Fruit fly (Drosophila melanogaster) whole organism, embryonic: ENCODE measurements around the gene CG2124.

Experiments used
- Bteb2 ChIP-seq: fragments of 200-800 bp; sonication (Bioruptor generic); optimal IDR thresholded peaks from 2 replicates; lab custom pipeline; 2016; ENCODE audit warnings: missing biosample characterization, missing genetic modification characterization
- CG10267 ChIP-seq: fragments of 200-800 bp; sonication (Bioruptor generic); optimal IDR thresholded peaks from 2 replicates; lab custom pipeline; 2018; ENCODE audit warnings: missing biosample characterization, mild to moderate bottlenecking, missing genetic modification characterization, moderate library complexity
- CG11560 ChIP-seq: fragments of 200-800 bp; sonication (Bioruptor generic); IDR thresholded peaks from 3 replicates; pipeline ENCODE4 v1.3.6; 2022; ENCODE audit warnings: missing biosample characterization, missing genetic modification characterization
- CG11696 ChIP-seq: fragments of 200-800 bp; sonication (Bioruptor generic); IDR thresholded peaks from 2 replicates; pipeline ENCODE4 v1.3.6; 2022; ENCODE audit warnings: missing biosample characterization, missing genetic modification characterization
- CG12071 ChIP-seq: fragments of 200-800 bp; sonication (Bioruptor generic); optimal IDR thresholded peaks from 3 replicates; lab custom pipeline; 2018; ENCODE audit warnings: missing biosample characterization, mild to moderate bottlenecking, missing genetic modification characterization
- CG13624 ChIP-seq: fragments of 200-800 bp; sonication (Bioruptor generic); optimal IDR thresholded peaks from 2 replicates; lab custom pipeline; 2016; ENCODE audit warnings: missing biosample characterization, missing genetic modification characterization
- CG13775 ChIP-seq: fragments of 200-800 bp; sonication (Bioruptor generic); optimal IDR thresholded peaks from 3 replicates; lab custom pipeline; 2017; ENCODE audit warnings: missing biosample characterization, mild to moderate bottlenecking, missing genetic modification characterization
- CG14050 ChIP-seq: fragments of 200-800 bp; sonication (Bioruptor generic); IDR thresholded peaks from 3 replicates; pipeline ENCODE4 v1.3.6; 2022; ENCODE audit warnings: missing biosample characterization, missing genetic modification characterization
- CG15601 ChIP-seq: fragments of 200-800 bp; sonication (Bioruptor generic); optimal IDR thresholded peaks from 3 replicates; lab custom pipeline; 2019; ENCODE audit warnings: missing biosample characterization, mild to moderate bottlenecking, missing genetic modification characterization, moderate library complexity
- CG1602 ChIP-seq: fragments of 200-800 bp; sonication (Bioruptor generic); optimal IDR thresholded peaks from 3 replicates; lab custom pipeline; 2016; ENCODE audit warnings: missing biosample characterization, missing genetic modification characterization
- CG18764 ChIP-seq: fragments of 200-800 bp; sonication (Bioruptor generic); optimal IDR thresholded peaks from 3 replicates; lab custom pipeline; 2016; ENCODE audit warnings: missing biosample characterization, missing genetic modification characterization
- CG30020 ChIP-seq: fragments of 200-800 bp; optimal IDR thresholded peaks from 2 replicates; lab custom pipeline; 2019; ENCODE audit warnings: missing biosample characterization, mild to moderate bottlenecking, missing genetic modification characterization, moderate library complexity
- CG32772 ChIP-seq: fragments of 200-800 bp; sonication (Bioruptor generic); IDR thresholded peaks from 2 replicates; pipeline ENCODE4 v1.3.6; 2022; ENCODE audit warnings: missing biosample characterization, missing genetic modification characterization
- CG33557 ChIP-seq: fragments of 200-800 bp; sonication (Bioruptor generic); optimal IDR thresholded peaks from 2 replicates; lab custom pipeline; 2019; ENCODE audit warnings: missing biosample characterization, mild to moderate bottlenecking, missing genetic modification characterization, moderate library complexity
- CG34422 ChIP-seq: fragments of 200-800 bp; sonication (Bioruptor generic); IDR thresholded peaks from 3 replicates; pipeline ENCODE4 v1.3.6; 2022; ENCODE audit warnings: missing biosample characterization, missing genetic modification characterization
- CG4854 ChIP-seq: fragments of 200-800 bp; sonication (Bioruptor generic); optimal IDR thresholded peaks from 2 replicates; lab custom pipeline; 2016; ENCODE audit warnings: missing biosample characterization, missing genetic modification characterization, inconsistent platforms
- CG5953 ChIP-seq: fragments of 200-800 bp; sonication (Bioruptor generic); IDR thresholded peaks from 2 replicates; pipeline ENCODE4 v1.3.6; 2022; ENCODE audit warnings: missing biosample characterization, missing genetic modification characterization
- CG6689 ChIP-seq: fragments of 200-800 bp; sonication (Bioruptor generic); IDR thresholded peaks from 2 replicates; pipeline ENCODE4 v1.3.6; 2022; ENCODE audit warnings: missing biosample characterization, missing genetic modification characterization
- CG7786 ChIP-seq: fragments of 200-800 bp; sonication (Bioruptor generic); optimal IDR thresholded peaks from 2 replicates; lab custom pipeline; 2016; ENCODE audit warnings: missing biosample characterization, missing genetic modification characterization
- CG7987 ChIP-seq: fragments of 200-800 bp; sonication (Bioruptor generic); optimal IDR thresholded peaks from 2 replicates; lab custom pipeline; 2018; ENCODE audit warnings: missing biosample characterization, mild to moderate bottlenecking, missing genetic modification characterization, moderate library complexity
- CG8281 ChIP-seq: fragments of 200-800 bp; sonication (Bioruptor generic); optimal IDR thresholded peaks from 2 replicates; lab custom pipeline; 2018; ENCODE audit warnings: missing biosample characterization, mild to moderate bottlenecking, missing genetic modification characterization, moderate library complexity
- CG8290 ChIP-seq, 3 experiments: fragments of 200-800 bp; sonication (Bioruptor generic); optimal IDR thresholded peaks; 2 replicates each; lab custom pipeline; 2016 to 2019; ENCODE audit warnings: missing biosample characterization in 3 of 3, missing genetic modification characterization in 3 of 3, mild to moderate bottlenecking in 2 of 3, moderate library complexity in 1 of 3
- CG8944 ChIP-seq: fragments of 200-800 bp; sonication (Bioruptor generic); optimal IDR thresholded peaks from 3 replicates; lab custom pipeline; 2016; ENCODE audit warnings: missing biosample characterization, missing genetic modification characterization
- Hr51 ChIP-seq, 2 experiments: fragments of 200-800 bp; sonication (Bioruptor generic); optimal IDR thresholded peaks; 2 replicates in 1 of 2; 3 replicates in 1 of 2; lab custom pipeline; 2016 to 2018; ENCODE audit warnings: missing biosample characterization in 2 of 2, missing genetic modification characterization in 2 of 2, mild to moderate bottlenecking in 1 of 2, moderate library complexity in 1 of 2
- Hsf ChIP-seq: fragments of 200-800 bp; sonication (Bioruptor generic); optimal IDR thresholded peaks from 3 replicates; lab custom pipeline; 2016; ENCODE audit warnings: missing biosample characterization, missing genetic modification characterization
- Lim3 ChIP-seq: fragments of 200-800 bp; sonication (Bioruptor generic); IDR thresholded peaks from 2 replicates; pipeline ENCODE4 v1.3.6; 2022; ENCODE audit warnings: missing biosample characterization, missing genetic modification characterization
- Oli ChIP-seq: fragments of 200-800 bp; sonication (Bioruptor generic); optimal IDR thresholded peaks from 2 replicates; lab custom pipeline; 2018; ENCODE audit warnings: missing biosample characterization, mild to moderate bottlenecking, missing genetic modification characterization, moderate library complexity
- Rfx ChIP-seq: fragments of 200-800 bp; sonication (Bioruptor generic); IDR thresholded peaks from 2 replicates; pipeline ENCODE4 v1.3.6; 2022; ENCODE audit warnings: missing biosample characterization, missing genetic modification characterization
- Xrp1 ChIP-seq: fragments of 200-800 bp; sonication (Bioruptor generic); IDR thresholded peaks from 2 replicates; pipeline ENCODE4 v1.3.6; 2022; ENCODE audit warnings: missing biosample characterization, missing genetic modification characterization
- al ChIP-seq: fragments of 200-800 bp; sonication (Bioruptor generic); IDR thresholded peaks from 2 replicates; pipeline ENCODE4 v1.3.6; 2022; ENCODE audit warnings: missing biosample characterization, missing genetic modification characterization
- aop ChIP-seq: fragments of 200-800 bp; sonication (Bioruptor generic); IDR thresholded peaks from 2 replicates; pipeline ENCODE4 v1.3.6; 2022; ENCODE audit warnings: missing biosample characterization, missing genetic modification characterization
- ara ChIP-seq: fragments of 200-800 bp; sonication (Bioruptor generic); IDR thresholded peaks from 2 replicates; pipeline ENCODE4 v1.3.6; 2022; ENCODE audit warnings: missing biosample characterization, missing genetic modification characterization
- az2 ChIP-seq: fragments of 200-800 bp; sonication (Bioruptor generic); optimal IDR thresholded peaks from 3 replicates; lab custom pipeline; 2016; ENCODE audit warnings: missing biosample characterization, missing genetic modification characterization
- bbx ChIP-seq: fragments of 200-800 bp; sonication (Bioruptor generic); IDR thresholded peaks from 2 replicates; pipeline ENCODE4 v1.3.6; 2022; ENCODE audit warnings: missing biosample characterization, missing genetic modification characterization; ENCODE audit not compliant: partially characterized antibody
- croc ChIP-seq: fragments of 200-800 bp; sonication (Bioruptor generic); conservative IDR thresholded peaks from 3 replicates; pipeline ENCODE4 v1.3.6; 2022; ENCODE audit warnings: missing biosample characterization, missing genetic modification characterization
- dati ChIP-seq: fragments of 200-800 bp; sonication (Bioruptor generic); IDR thresholded peaks from 2 replicates; pipeline ENCODE4 v1.3.6; 2022; ENCODE audit warnings: missing biosample characterization, missing genetic modification characterization
- disco-r ChIP-seq: fragments of 200-800 bp; sonication (Bioruptor generic); optimal IDR thresholded peaks from 2 replicates; lab custom pipeline; 2016; ENCODE audit warnings: missing biosample characterization, missing genetic modification characterization
- gcm ChIP-seq: fragments of 200-800 bp; sonication (Bioruptor generic); optimal IDR thresholded peaks from 2 replicates; lab custom pipeline; 2019; ENCODE audit warnings: missing biosample characterization, mild to moderate bottlenecking, missing genetic modification characterization, moderate library complexity
- grau ChIP-seq: fragments of 200-800 bp; optimal IDR thresholded peaks from 3 replicates; lab custom pipeline; 2019; ENCODE audit warnings: missing biosample characterization, mild to moderate bottlenecking, missing genetic modification characterization, moderate library complexity
- hbn ChIP-seq: fragments of 200-800 bp; sonication (Bioruptor generic); IDR thresholded peaks from 2 replicates; pipeline ENCODE4 v1.3.6; 2022; ENCODE audit warnings: missing biosample characterization, missing genetic modification characterization; ENCODE audit not compliant: partially characterized antibody
- mam ChIP-seq: fragments of 200-800 bp; sonication (Bioruptor generic); optimal IDR thresholded peaks from 3 replicates; lab custom pipeline; 2016; ENCODE audit warnings: missing biosample characterization, missing genetic modification characterization
- nerfin-2 ChIP-seq: fragments of 200-800 bp; sonication (Bioruptor generic); IDR thresholded peaks from 2 replicates; pipeline ENCODE4 v1.3.6; 2022; ENCODE audit warnings: missing biosample characterization, missing genetic modification characterization; ENCODE audit not compliant: partially characterized antibody
- otp ChIP-seq: fragments of 200-800 bp; sonication (Bioruptor generic); IDR thresholded peaks from 3 replicates; pipeline ENCODE4, ENCODE4 v1.3.6; 2022; ENCODE audit warnings: missing biosample characterization, missing genetic modification characterization
- phol ChIP-seq: fragments of 200-800 bp; sonication (Bioruptor generic); optimal IDR thresholded peaks from 3 replicates; lab custom pipeline; 2018; ENCODE audit warnings: missing biosample characterization, mild to moderate bottlenecking, missing genetic modification characterization, moderate library complexity
- pita ChIP-seq: fragments of 200-800 bp; sonication (Bioruptor generic); optimal IDR thresholded peaks from 2 replicates; lab custom pipeline; 2017; ENCODE audit warnings: missing biosample characterization, mild to moderate bottlenecking, missing genetic modification characterization
- ranshi ChIP-seq: fragments of 200-800 bp; sonication (Bioruptor generic); IDR thresholded peaks from 2 replicates; pipeline ENCODE4 v1.3.6; 2022; ENCODE audit warnings: missing biosample characterization, missing genetic modification characterization
- sens ChIP-seq: fragments of 200-800 bp; sonication (Bioruptor generic); peaks from one replicate; lab custom pipeline; 2016; ENCODE audit warnings: missing biosample characterization, missing genetic modification characterization
- slbo ChIP-seq: fragments of 200-800 bp; sonication (Bioruptor generic); IDR thresholded peaks from 2 replicates; pipeline ENCODE4 v1.3.6; 2022; ENCODE audit warnings: missing biosample characterization, missing genetic modification characterization
- sna ChIP-seq: fragments of 200-800 bp; sonication (Bioruptor generic); IDR thresholded peaks from 2 replicates; pipeline ENCODE4 v1.3.6; 2022; ENCODE audit warnings: missing biosample characterization, missing genetic modification characterization; ENCODE audit not compliant: partially characterized antibody

CG2124 gene

DNA sequence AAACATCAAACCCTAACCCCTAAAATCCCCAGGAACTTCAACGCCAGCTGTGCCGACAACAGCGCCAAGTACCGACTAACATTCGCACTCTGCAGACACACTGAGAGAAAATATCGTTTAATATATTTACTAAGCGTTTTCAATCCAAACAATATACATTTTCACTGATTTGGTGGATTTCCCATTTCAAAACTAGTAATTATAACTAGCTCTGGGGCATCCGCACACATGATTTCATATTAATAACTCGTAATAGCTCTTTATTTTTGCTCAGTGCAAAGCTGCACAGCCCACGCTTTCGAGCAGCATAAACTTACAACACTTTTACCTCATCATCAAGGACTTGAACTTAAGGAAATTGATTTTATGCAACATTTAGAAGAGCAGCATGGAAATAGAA lies 31.8 kb upstream of the CG2124 start (continued):
- no peak for TF ChIP-seq CG8290 (GFP tag; optimal IDR thresholded peaks at IDR 0.05; lab: Kevin White, UChicago)
- peak in 1 of 2 experiments; percentile 32 for TF ChIP-seq CG8290 (tag; optimal IDR thresholded peaks at IDR 0.05; lab: Kevin White, UChicago)
- no peak for TF ChIP-seq bbx (GFP tag; lab: Robert Waterston, UW)
- TF ChIP-seq Oli (tag; lab: Kevin White, UChicago): no peak
- peak; percentile 5 for TF ChIP-seq az2 (GFP tag; lab: Kevin White, UChicago)
- peak in 1 of 2 experiments; percentile 23 for TF ChIP-seq Hr51 (GFP tag; optimal IDR thresholded peaks at IDR 0.05; lab: Kevin White, UChicago)
- peak; percentile 21 for TF ChIP-seq grau (tag; lab: Kevin White, UChicago)
- TF ChIP-seq CG12071 (GFP tag; lab: Kevin White, UChicago): peak; percentile 6
- peak; percentile 16; the same call in 1 of the 2 replicates for TF ChIP-seq CG6689 (GFP tag; lab: Robert Waterston, UW)
- TF ChIP-seq sens (GFP tag; lab: Kevin White, UChicago): peak; percentile 63
- no peak for TF ChIP-seq CG1602 (GFP tag; lab: Kevin White, UChicago)
- no peak for TF ChIP-seq croc
- peak; percentile 32; the same call in 1 of the 2 replicates for TF ChIP-seq Xrp1 (GFP tag; lab: Robert Waterston, UW)
- TF ChIP-seq CG7786 (GFP tag; lab: Kevin White, UChicago): no peak
- no peak for TF ChIP-seq CG13624 (GFP tag; lab: Kevin White, UChicago)
- TF ChIP-seq nerfin-2 (GFP tag; lab: Robert Waterston, UW): no peak
- 0 out of 3 replicates have a peak, but pooled peaks have one; percentile 15 for TF ChIP-seq otp (GFP tag; lab: Robert Waterston, UW)

- TF ChIP-seq CG5953 (GFP tag; lab: Robert Waterston, UW): no peak
- TF ChIP-seq hbn (GFP tag; lab: Robert Waterston, UW): no peak
- TF ChIP-seq CG10267: no peak
- TF ChIP-seq CG8281 (tag; lab: Kevin White, UChicago): no peak
- TF ChIP-seq CG13775 (GFP tag; lab: Kevin White, UChicago): no peak
- no peak for TF ChIP-seq CG14050 (GFP tag; lab: Robert Waterston, UW)
- TF ChIP-seq CG33557: no peak
- no peak for TF ChIP-seq CG32772 (GFP tag; lab: Robert Waterston, UW)
- no peak for TF ChIP-seq ranshi
- no peak for TF ChIP-seq CG4854
- no peak for TF ChIP-seq Lim3 (GFP tag; lab: Robert Waterston, UW)
- no peak for TF ChIP-seq Hsf
- no peak for TF ChIP-seq pita (GFP tag; lab: Kevin White, UChicago)
- TF ChIP-seq gcm (GFP tag; lab: Kevin White, UChicago): no peak
- TF ChIP-seq CG11696 (GFP tag; lab: Robert Waterston, UW): no peak
- TF ChIP-seq al: no peak
- no peak for TF ChIP-seq CG34422 (GFP tag; lab: Robert Waterston, UW)
Measured at dm6 chrX:10566491-10566890, 29.4 kb upstream of the CG2124 start, which contains the start of gene CG15296. Gene CG15296 (minus strand): TSS chrX:10566591.

DNA sequence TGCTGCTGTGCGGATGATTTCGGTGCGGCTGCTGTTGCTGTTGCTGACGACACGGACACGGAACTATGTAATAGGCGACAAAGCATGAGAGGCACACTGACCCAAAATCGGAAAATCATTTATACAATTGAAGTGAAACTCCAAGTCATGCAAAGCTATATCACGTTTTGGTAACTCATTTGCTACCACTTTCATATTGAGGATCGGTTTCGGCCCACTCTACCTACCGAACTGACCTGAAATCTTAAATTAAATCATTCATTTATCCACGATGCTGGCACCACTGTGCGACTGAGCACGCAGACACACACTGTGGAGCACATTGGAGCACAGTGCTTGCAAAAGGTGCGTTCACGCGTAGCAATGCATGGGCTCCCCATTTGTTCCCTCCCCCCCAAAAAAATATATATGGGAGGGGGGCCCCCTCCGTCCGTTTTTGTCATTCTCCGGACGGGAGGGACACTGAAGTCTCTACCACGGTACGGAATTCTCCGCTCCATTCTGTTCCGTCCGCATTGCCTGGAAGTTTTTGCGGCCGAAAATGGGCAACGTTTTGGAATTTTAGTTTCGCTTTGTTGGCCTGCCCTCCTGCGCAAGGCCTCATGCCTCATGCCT lies 25.7 kb upstream of the CG2124 start:
- peak; percentile 10 for TF ChIP-seq CG18764 (GFP tag; lab: Kevin White, UChicago)
- no peak for TF ChIP-seq CG7987 (GFP tag; lab: Kevin White, UChicago)
- no peak for TF ChIP-seq sna (GFP tag; lab: Robert Waterston, UW)
- no peak for TF ChIP-seq Bteb2
- TF ChIP-seq CG15601 (tag; lab: Kevin White, UChicago): peak; percentile 19
- peak; percentile 47 for TF ChIP-seq slbo (GFP tag; lab: Robert Waterston, UW)
- no peak for TF ChIP-seq ara
- no peak for TF ChIP-seq dati (GFP tag; lab: Robert Waterston, UW)
- TF ChIP-seq Rfx (GFP tag; lab: Robert Waterston, UW): 0 out of 2 replicates have a peak, but pooled peaks have one; percentile 39
- no peak for TF ChIP-seq CG30020 (tag; lab: Kevin White, UChicago)
- TF ChIP-seq CG11560 (tag; lab: Robert Waterston, UW): no peak
- peak; percentile 39 for TF ChIP-seq CG12071 (GFP tag; lab: Kevin White, UChicago)
- no peak for TF ChIP-seq aop (GFP tag; lab: Robert Waterston, UW)
- TF ChIP-seq mam (GFP tag; lab: Kevin White, UChicago): peak; percentile 32
- peak; percentile 18 for TF ChIP-seq disco-r (GFP tag; lab: Kevin White, UChicago)
- TF ChIP-seq phol: peak; percentile 56
- TF ChIP-seq CG8944 (GFP tag; lab: Kevin White, UChicago): peak; percentile 25
